Fruit fly (Drosophila melanogaster): ENCODE data around the gene pira.

The pira gene

DNA sequence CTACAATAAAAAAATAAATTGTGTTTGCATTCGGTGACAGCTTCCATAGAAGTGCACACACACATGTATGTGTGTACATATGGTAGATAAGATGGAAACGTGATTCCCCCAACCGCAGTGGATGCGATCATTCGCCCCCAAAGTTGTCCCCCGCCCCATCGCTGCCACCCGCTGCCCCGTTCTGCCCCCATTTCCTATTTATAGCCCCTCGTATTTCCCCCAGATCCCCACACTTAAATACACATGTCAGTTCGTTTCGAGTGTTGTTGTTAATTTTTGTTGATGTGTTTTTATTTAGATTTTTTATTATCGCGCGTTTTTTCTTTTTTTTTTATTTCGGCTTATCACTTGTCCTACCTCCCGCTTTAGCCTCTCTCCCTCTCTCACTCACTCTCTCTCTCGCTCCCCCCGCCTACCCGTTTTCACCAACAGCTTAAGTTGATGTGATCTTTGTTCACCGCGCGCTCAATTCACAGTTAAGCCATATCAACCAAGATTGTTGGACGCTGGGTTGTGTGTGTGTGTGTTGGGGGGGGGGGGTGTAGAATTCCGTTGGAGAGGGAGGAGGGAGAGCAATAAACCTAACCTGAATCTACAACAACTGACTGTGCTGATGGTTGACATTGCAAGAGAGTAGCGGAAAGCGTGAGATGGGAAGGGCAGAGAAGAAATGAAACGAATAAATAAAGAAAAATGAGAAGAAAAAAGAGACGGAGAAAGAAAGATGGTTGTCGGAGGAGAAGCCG, 9.6 kb downstream of the pira start (continued):
- TF ChIP-seq psq (GFP tag; optimal IDR thresholded peaks at IDR 0.05) (peak; percentile 81), nerfin-2 (GFP tag; IDR thresholded peaks at IDR 0.05; ENCODE audit: partially characterized antibody) (no peak), CG8765 (GFP tag; IDR thresholded peaks at IDR 0.05) (no peak), nerfin-1 (tag; optimal IDR thresholded peaks at IDR 0.05) (no peak), pnt (GFP tag; optimal IDR thresholded peaks at IDR 0.05) (no peak), CG4730 (GFP tag; IDR thresholded peaks at IDR 0.05) (no peak), gfzf (GFP tag; optimal IDR thresholded peaks at IDR 0.05) (no peak), fd3F (GFP tag; optimal IDR thresholded peaks at IDR 0.05) (no peak), Neu2 (GFP tag; optimal IDR thresholded peaks at IDR 0.05; ENCODE audit: borderline replicate concordance) (no peak), gro (GFP tag; optimal IDR thresholded peaks at IDR 0.05) (no peak), Deaf1 (tag; optimal IDR thresholded peaks at IDR 0.05) (no peak), CG30431 (GFP tag; optimal IDR thresholded peaks at IDR 0.05) (no peak), Taf1 (GFP tag; IDR thresholded peaks at IDR 0.05) (no peak), CG14667 (GFP tag; IDR thresholded peaks at IDR 0.05) (no peak), odd (GFP tag; optimal IDR thresholded peaks at IDR 0.05) (no peak), CG2129 (GFP tag; IDR thresholded peaks at IDR 0.05; ENCODE audit: partially characterized antibody) (no peak), CG4707 (GFP tag; optimal IDR thresholded peaks at IDR 0.05) (no peak), sob (GFP tag; IDR thresholded peaks at IDR 0.05) (no peak), CG9876 (GFP tag; optimal IDR thresholded peaks at IDR 0.05) (no peak), bcd (GFP tag; optimal IDR thresholded peaks at IDR 0.05) (no peak), CG17328 (GFP tag; IDR thresholded peaks at IDR 0.05) (no peak), zf30C (GFP tag; optimal IDR thresholded peaks at IDR 0.05) (no peak), CG6791 (GFP tag; IDR thresholded peaks at IDR 0.05; ENCODE audit: partially characterized antibody) (no peak), CG15514 (GFP tag; optimal IDR thresholded peaks at IDR 0.05) (no peak), tin (GFP tag; optimal IDR thresholded peaks at IDR 0.05) (no peak), Hand (GFP tag; optimal IDR thresholded peaks at IDR 0.05) (no peak), pzg (GFP tag; optimal IDR thresholded peaks at IDR 0.05) (no peak), fd96Cb (tag; optimal IDR thresholded peaks at IDR 0.05) (no peak), ara (GFP tag; IDR thresholded peaks at IDR 0.05) (peak; percentile 45; the same call in 1 of the 2 replicates), CG10979 (tag; optimal IDR thresholded peaks at IDR 0.05) (no peak), CG12744 (GFP tag; optimal IDR thresholded peaks at IDR 0.05) (no peak), Mrtf (GFP tag; IDR thresholded peaks at IDR 0.05) (no peak), zen (tag; optimal IDR thresholded peaks at IDR 0.05) (no peak), ems (GFP tag; optimal IDR thresholded peaks at IDR 0.05) (no peak), Chrac-16 (GFP tag; optimal IDR thresholded peaks at IDR 0.05) (no peak), jigr1 (GFP tag; IDR thresholded peaks at IDR 0.05) (no peak), CG4360 (GFP tag; IDR thresholded peaks at IDR 0.05) (peak; percentile 68), kni (GFP tag; optimal IDR thresholded peaks at IDR 0.05) (peak; percentile 91), CG4282 (GFP tag; optimal IDR thresholded peaks at IDR 0.05) (no peak), az2 (GFP tag; optimal IDR thresholded peaks at IDR 0.05) (no peak), nom (GFP tag; optimal IDR thresholded peaks at IDR 0.05) (peak; percentile 84), CG12299 (tag; optimal IDR thresholded peaks at IDR 0.05) (no peak), Antp (GFP tag; optimal IDR thresholded peaks at IDR 0.05) (no peak), Max (GFP tag; optimal IDR thresholded peaks at IDR 0.05) (no peak), Doc2 (GFP tag; IDR thresholded peaks at IDR 0.05) (no peak), CG7963 (GFP tag; IDR thresholded peaks at IDR 0.05; ENCODE audit: partially characterized antibody) (no peak), CG13624 (GFP tag; optimal IDR thresholded peaks at IDR 0.05) (no peak), CG6765 (GFP tag; optimal IDR thresholded peaks at IDR 0.05) (no peak), CG16815 (GFP tag; optimal IDR thresholded peaks at IDR 0.05) (no peak), lola (GFP tag; optimal IDR thresholded peaks at IDR 0.05) (no peak)

Measured in whole organism, embryonic.